1 fruit fly cellular context compared by ENCODE assay signal in the genomic region with DNA sequence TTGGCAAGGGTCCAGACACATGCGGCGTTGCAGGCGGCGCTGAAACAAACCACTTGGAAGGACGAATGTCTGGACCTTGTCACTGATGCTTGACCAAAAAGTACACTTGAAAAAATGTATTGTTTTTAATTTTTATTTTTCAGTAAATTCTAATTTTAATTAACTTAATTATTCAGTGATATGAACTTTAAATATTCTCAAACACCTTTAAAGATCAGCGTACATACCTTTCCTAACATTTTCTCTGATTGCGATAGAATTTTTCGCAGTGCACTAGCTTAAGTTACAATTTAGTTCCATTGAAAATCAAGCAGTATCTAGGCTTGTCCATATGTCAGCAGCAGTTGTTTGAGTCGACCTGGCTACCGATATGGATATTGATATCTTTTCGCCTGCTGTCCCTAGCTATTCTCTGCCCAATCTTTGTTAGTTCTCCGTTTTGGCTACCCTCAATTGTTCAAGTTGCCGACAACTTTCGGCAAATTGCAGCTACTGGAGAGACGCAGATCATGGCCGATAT.
A peak's percentile ranks its signal among the peaks of the same experiment; 100 is the strongest.
TF ChIP-seq lines count a peak whose summit lies in the region.

No protein-coding gene starts in this region.

TF ChIP-seq in whole organism, embryonic, 481 proteins besides CTCF, POLR2A, EP300 and RAD21 (continued from another document):
- TF ChIP-seq CG31441 (GFP tag; IDR thresholded peaks at IDR 0.05; lab: Robert Waterston, UW) (0 out of 2 replicates have a peak, but pooled peaks have one; percentile 17), CG10209 (GFP tag; optimal IDR thresholded peaks at IDR 0.05; lab: Kevin White, UChicago) (peak; percentile 34), lola (GFP tag; optimal IDR thresholded peaks at IDR 0.05; lab: Kevin White, UChicago) (peak in 1 of 3 experiments; percentile 73), CG4424 (GFP tag; optimal IDR thresholded peaks at IDR 0.05; lab: Kevin White, UChicago) (peak; percentile 36), danr (GFP tag; IDR thresholded peaks at IDR 0.05; lab: Robert Waterston, UW) (no peak), jigr1 (GFP tag; IDR thresholded peaks at IDR 0.05; lab: Robert Waterston, UW) (no peak), CG14050 (GFP tag; IDR thresholded peaks at IDR 0.05; lab: Robert Waterston, UW) (no peak), twi (tag; optimal IDR thresholded peaks at IDR 0.05; lab: Kevin White, UChicago) (peak; percentile 86), stwl (tag; optimal IDR thresholded peaks at IDR 0.05; lab: Kevin White, UChicago) (peak; percentile 19), CG33557 (GFP tag; optimal IDR thresholded peaks at IDR 0.05; lab: Kevin White, UChicago) (peak; percentile 11), Ets65A (GFP tag; lab: Kevin White, UChicago) (peak; percentile 90), CG15696 (tag; optimal IDR thresholded peaks at IDR 0.05; lab: Kevin White, UChicago) (peak; percentile 91), CG1602 (GFP tag; optimal IDR thresholded peaks at IDR 0.05; lab: Kevin White, UChicago) (peak; percentile 24), CG3065 (GFP tag; optimal IDR thresholded peaks at IDR 0.05; lab: Kevin White, UChicago) (no peak), ara (GFP tag; IDR thresholded peaks at IDR 0.05; lab: Robert Waterston, UW) (peak; percentile 50; the same call in 1 of the 2 replicates), chif (GFP tag; optimal IDR thresholded peaks at IDR 0.05; lab: Kevin White, UChicago) (peak; percentile 16 to 56), Fer3 (tag; optimal IDR thresholded peaks at IDR 0.05; lab: Kevin White, UChicago) (no peak), Elba2 (GFP tag; optimal IDR thresholded peaks at IDR 0.05; lab: Kevin White, UChicago) (peak; percentile 93), Poxn (GFP tag; IDR thresholded peaks at IDR 0.05; lab: Robert Waterston, UW) (no peak), CG8924 (tag; optimal IDR thresholded peaks at IDR 0.05; lab: Kevin White, UChicago) (peak; percentile 77), CG4404 (GFP tag; IDR thresholded peaks at IDR 0.05; lab: Robert Waterston, UW) (peak; percentile 86), trem (tag; optimal IDR thresholded peaks at IDR 0.05; lab: Kevin White, UChicago) (peak; percentile 22), CG9727 (GFP tag; optimal IDR thresholded peaks at IDR 0.05; lab: Kevin White, UChicago) (peak; percentile 78), CG14710 (tag; optimal IDR thresholded peaks at IDR 0.05; lab: Kevin White, UChicago) (peak; percentile 58), pnt (GFP tag; optimal IDR thresholded peaks at IDR 0.05; lab: Kevin White, UChicago) (no peak), CG10979 (tag; optimal IDR thresholded peaks at IDR 0.05; lab: Kevin White, UChicago) (peak; percentile 69), CG12391 (tag; optimal IDR thresholded peaks at IDR 0.05; lab: Kevin White, UChicago) (peak; percentile 19), Adf1 (GFP tag; IDR thresholded peaks at IDR 0.05; lab: Robert Waterston, UW) (no peak), CG16815 (GFP tag; optimal IDR thresholded peaks at IDR 0.05; lab: Kevin White, UChicago) (peak; percentile 34), CG8290 (GFP tag; optimal IDR thresholded peaks at IDR 0.05; lab: Kevin White, UChicago) (peak; percentile 35), CG8290 (tag; optimal IDR thresholded peaks at IDR 0.05; lab: Kevin White, UChicago) (no peak), CG18262 (tag; optimal IDR thresholded peaks at IDR 0.05; lab: Kevin White, UChicago) (peak; percentile 64), CG6813 (GFP tag; optimal IDR thresholded peaks at IDR 0.05; lab: Kevin White, UChicago) (peak; percentile 4), Xrp1 (GFP tag; IDR thresholded peaks at IDR 0.05; lab: Robert Waterston, UW) (peak; percentile 59; the same call in 1 of the 2 replicates), Kr (GFP tag; optimal IDR thresholded peaks at IDR 0.05; lab: Kevin White, UChicago) (peak; percentile 34), CG7271 (tag; optimal IDR thresholded peaks at IDR 0.05; lab: Kevin White, UChicago) (peak; percentile 99), CG2202 (tag; optimal IDR thresholded peaks at IDR 0.05; lab: Kevin White, UChicago) (peak; percentile 2), zf30C (GFP tag; optimal IDR thresholded peaks at IDR 0.05; lab: Kevin White, UChicago) (peak; percentile 85), D (optimal IDR thresholded peaks at IDR 0.05; lab: Kevin White, UChicago) (no peak), D (GFP tag; optimal IDR thresholded peaks at IDR 0.05; lab: Kevin White, UChicago) (peak; percentile 6), CG8478 (optimal IDR thresholded peaks at IDR 0.05; lab: Kevin White, UChicago) (no peak), CG8388 (GFP tag; optimal IDR thresholded peaks at IDR 0.05; lab: Kevin White, UChicago) (peak; percentile 26), sens (GFP tag; lab: Kevin White, UChicago) (peak; percentile 64), CG17328 (GFP tag; IDR thresholded peaks at IDR 0.05; lab: Robert Waterston, UW) (0 out of 2 replicates have a peak, but pooled peaks have one; percentile 24), prd (optimal IDR thresholded peaks at IDR 0.05; lab: Kevin White, UChicago) (no peak), prd (GFP tag; IDR thresholded peaks at IDR 0.05; lab: Robert Waterston, UW) (peak; percentile 97)
